Worm (Caenorhabditis elegans) whole organism, late embryonic: ENCODE data around the gene T22G5.3.

Experiments used
- C08G9.2 ChIP-seq: sonication (generic microtip); optimal IDR thresholded peaks from 2 replicates; lab custom pipeline; 2016; ENCODE audit warnings: mild to moderate bottlenecking, missing genetic modification characterization, moderate library complexity, missing compliant biosample characterization
- C38D4.7 ChIP-seq: fragments of 200-800 bp; sonication (Bioruptor generic); optimal IDR thresholded peaks from 2 replicates; lab custom pipeline; 2018; ENCODE audit warnings: mild to moderate bottlenecking, missing genetic modification characterization, moderate library complexity, missing compliant biosample characterization
- F13H6.1 ChIP-seq: sonication (generic microtip); optimal IDR thresholded peaks from 2 replicates; lab custom pipeline; 2016; ENCODE audit warnings: missing genetic modification characterization, missing compliant biosample characterization
- K02D7.2 ChIP-seq: sonication (generic microtip); optimal IDR thresholded peaks from 2 replicates; lab custom pipeline; 2017; ENCODE audit warnings: mild to moderate bottlenecking, missing genetic modification characterization, missing compliant biosample characterization
- ahr-1 ChIP-seq: sonication (generic microtip); optimal IDR thresholded peaks from 2 replicates; lab custom pipeline; 2016; ENCODE audit warnings: missing genetic modification characterization, missing compliant biosample characterization
- ama-1 ChIP-seq: fragments of 150-350 bp; optimal IDR thresholded peaks from 2 replicates; lab custom pipeline; 2014
- ceh-14 ChIP-seq: sonication (generic microtip); optimal IDR thresholded peaks from 2 replicates; lab custom pipeline; 2016; ENCODE audit warnings: missing genotype, missing genetic modification characterization, missing compliant biosample characterization
- ceh-19 ChIP-seq: fragments of 200-800 bp; sonication (Bioruptor generic); optimal IDR thresholded peaks from 2 replicates; lab custom pipeline; 2018; ENCODE audit warnings: mild to moderate bottlenecking, missing genetic modification characterization, missing compliant biosample characterization
- ceh-2 ChIP-seq: sonication (generic microtip); optimal IDR thresholded peaks from 2 replicates; lab custom pipeline; 2016; ENCODE audit warnings: missing genotype, missing genetic modification characterization, missing compliant biosample characterization
- ceh-24 ChIP-seq: sonication (generic microtip); optimal IDR thresholded peaks from 2 replicates; lab custom pipeline; 2016; ENCODE audit warnings: mild to moderate bottlenecking, missing genetic modification characterization, missing compliant biosample characterization
- ceh-30 ChIP-seq: fragments of 150-350 bp; optimal IDR thresholded peaks from 2 replicates; lab custom pipeline; 2014; ENCODE audit warnings: missing biosample characterization, missing genetic modification characterization
- ceh-31 ChIP-seq: sonication (generic microtip); optimal IDR thresholded peaks from 2 replicates; lab custom pipeline; 2016; ENCODE audit warnings: missing genetic modification characterization, missing compliant biosample characterization
- ceh-45 ChIP-seq: fragments of 200-800 bp; sonication (Bioruptor generic); IDR thresholded peaks from 2 replicates; pipeline ENCODE4 v1.3.6; 2022; ENCODE audit warnings: missing genetic modification reagents, missing genetic modification characterization, missing compliant biosample characterization
- che-1 ChIP-seq: sonication (generic microtip); optimal IDR thresholded peaks from 2 replicates; lab custom pipeline; 2016; ENCODE audit warnings: mild to moderate bottlenecking, missing genetic modification characterization, missing compliant biosample characterization
- elt-4 ChIP-seq: sonication (generic microtip); optimal IDR thresholded peaks from 2 replicates; lab custom pipeline; 2016; ENCODE audit warnings: missing genetic modification characterization, missing compliant biosample characterization
- eyg-1 ChIP-seq: sonication (generic microtip); optimal IDR thresholded peaks from 2 replicates; lab custom pipeline; 2016; ENCODE audit warnings: missing genotype, missing genetic modification characterization, missing compliant biosample characterization
- fax-1 ChIP-seq: sonication (generic microtip); optimal IDR thresholded peaks from 2 replicates; lab custom pipeline; 2016; ENCODE audit warnings: missing genotype, missing genetic modification characterization, missing compliant biosample characterization
- fkh-10 ChIP-seq: fragments of 150-350 bp; optimal IDR thresholded peaks from 2 replicates; lab custom pipeline; 2014; ENCODE audit warnings: missing biosample characterization, missing genetic modification reagents, missing genetic modification characterization
- fkh-6 ChIP-seq: sonication (generic microtip); optimal IDR thresholded peaks from 2 replicates; lab custom pipeline; 2016; ENCODE audit warnings: missing genetic modification characterization, missing compliant biosample characterization
- hlh-13 ChIP-seq: fragments of 200-800 bp; sonication (Bioruptor generic); optimal IDR thresholded peaks from 2 replicates; lab custom pipeline; 2018; ENCODE audit warnings: mild to moderate bottlenecking, missing genetic modification characterization, missing compliant biosample characterization
- hlh-30 ChIP-seq: sonication (generic microtip); optimal IDR thresholded peaks from 2 replicates; lab custom pipeline; 2017; ENCODE audit warnings: antibody characterized with exemption, missing genetic modification characterization, missing compliant biosample characterization; ENCODE audit not compliant: insufficient read depth
- hlh-8 ChIP-seq: sonication (generic microtip); optimal IDR thresholded peaks from 2 replicates; lab custom pipeline; 2016; ENCODE audit warnings: missing genotype, missing genetic modification characterization, missing compliant biosample characterization
- lim-6 ChIP-seq: sonication (generic microtip); optimal IDR thresholded peaks from 2 replicates; lab custom pipeline; 2016; ENCODE audit warnings: missing genetic modification characterization, missing compliant biosample characterization
- madf-2 ChIP-seq: sonication (generic microtip); optimal IDR thresholded peaks from 2 replicates; lab custom pipeline; 2017; ENCODE audit warnings: missing genetic modification characterization, missing compliant biosample characterization
- mec-3 ChIP-seq: sonication (generic microtip); optimal IDR thresholded peaks from 2 replicates; lab custom pipeline; 2016; ENCODE audit warnings: borderline replicate concordance, missing genetic modification characterization, missing compliant biosample characterization
- nhr-232 ChIP-seq: sonication (generic microtip); optimal IDR thresholded peaks from 2 replicates; lab custom pipeline; 2016; ENCODE audit warnings: missing genetic modification characterization, missing compliant biosample characterization
- odd-2 ChIP-seq: sonication (generic microtip); optimal IDR thresholded peaks from 2 replicates; lab custom pipeline; 2017; ENCODE audit warnings: antibody characterized with exemption, mild to moderate bottlenecking, missing genetic modification characterization, missing compliant biosample characterization
- pag-3 ChIP-seq: sonication (generic microtip); optimal IDR thresholded peaks from 2 replicates; lab custom pipeline; 2016; ENCODE audit warnings: missing compliant biosample characterization, missing genetic modification characterization, borderline replicate concordance
- pat-9 ChIP-seq: fragments of 200-800 bp; sonication (Bioruptor generic); optimal IDR thresholded peaks from 2 replicates; lab custom pipeline; 2018; ENCODE audit warnings: mild to moderate bottlenecking, missing genetic modification characterization, moderate library complexity, missing compliant biosample characterization
- pqm-1 ChIP-seq: sonication (generic microtip); optimal IDR thresholded peaks from 2 replicates; lab custom pipeline; 2016; ENCODE audit warnings: missing genetic modification characterization, missing compliant biosample characterization
- pros-1 ChIP-seq: fragments of 150-350 bp; optimal IDR thresholded peaks from 2 replicates; lab custom pipeline; 2014; ENCODE audit warnings: missing biosample characterization, missing genetic modification reagents, missing genetic modification characterization
- rnt-1 ChIP-seq: sonication (generic microtip); optimal IDR thresholded peaks from 2 replicates; lab custom pipeline; 2016; ENCODE audit warnings: missing genetic modification characterization, missing compliant biosample characterization
- sdc-2 ChIP-seq: sonication (generic microtip); optimal IDR thresholded peaks from 2 replicates; lab custom pipeline; 2016; ENCODE audit warnings: missing genotype, missing genetic modification characterization, missing compliant biosample characterization
- sox-2 ChIP-seq: fragments of 200-800 bp; sonication (Bioruptor generic); IDR thresholded peaks from 2 replicates; pipeline ENCODE4 v1.3.6; 2022; ENCODE audit warnings: missing genetic modification reagents, missing genetic modification characterization, missing compliant biosample characterization
- sox-4 ChIP-seq: sonication (generic microtip); optimal IDR thresholded peaks from 2 replicates; lab custom pipeline; 2017; ENCODE audit warnings: mild to moderate bottlenecking, missing genetic modification characterization, inconsistent platforms, missing compliant biosample characterization
- tbx-2 ChIP-seq: sonication (generic microtip); optimal IDR thresholded peaks from 2 replicates; lab custom pipeline; 2016; ENCODE audit warnings: missing genetic modification characterization, missing compliant biosample characterization
- unc-3 ChIP-seq, 2 experiments: fragments of 200-800 bp in 1 of 2; sonication (Bioruptor generic) in 1 of 2; sonication (generic microtip) in 1 of 2; conservative IDR thresholded peaks in 1 of 2; optimal IDR thresholded peaks in 1 of 2; 2 replicates each; pipeline versions ENCODE4 v1.3.6 to Lab custom; 2016 to 2022; ENCODE audit warnings: missing compliant biosample characterization in 2 of 2, missing genetic modification characterization in 2 of 2, missing genetic modification reagents in 1 of 2
- unc-42 ChIP-seq: sonication (generic microtip); optimal IDR thresholded peaks from 2 replicates; lab custom pipeline; 2016; ENCODE audit warnings: missing genotype, missing genetic modification characterization, missing compliant biosample characterization
- unc-86 ChIP-seq: sonication (generic microtip); optimal IDR thresholded peaks from 2 replicates; lab custom pipeline; 2016; ENCODE audit warnings: missing genetic modification characterization, missing compliant biosample characterization
- ztf-16 ChIP-seq: sonication (generic microtip); optimal IDR thresholded peaks from 2 replicates; lab custom pipeline; 2017; ENCODE audit warnings: missing genetic modification characterization, missing compliant biosample characterization

The T22G5.3 gene

ce11 chrV:13916196-13916595 lies 35.5 kb downstream of the T22G5.3 start, which contains the start of gene str-252:
Gene str-252, plus strand, starts transcription at chrV:13916496.
- no peak for TF ChIP-seq ztf-16 (tag; lab: Kevin White, UChicago)
- TF ChIP-seq ceh-30 (tag; lab: Kevin White, UChicago): no peak
- no peak for TF ChIP-seq unc-86 (tag; lab: Kevin White, UChicago)
- TF ChIP-seq rnt-1 (tag; lab: Kevin White, UChicago): no peak
- no peak for TF ChIP-seq lim-6 (tag; lab: Kevin White, UChicago)
- no peak for TF ChIP-seq mec-3 (tag; lab: Kevin White, UChicago)
- no peak for TF ChIP-seq ceh-19 (GFP tag; lab: Kevin White, UChicago)
- no peak for TF ChIP-seq ama-1 (lab: Kevin White, UChicago)
- TF ChIP-seq F13H6.1 (tag; lab: Kevin White, UChicago): no peak
- no peak for TF ChIP-seq fkh-6 (tag; lab: Kevin White, UChicago)
- no peak for TF ChIP-seq ceh-14 (tag; lab: Kevin White, UChicago)
- TF ChIP-seq hlh-13 (GFP tag; lab: Kevin White, UChicago): no peak

ce11 chrV:13918341-13918740 lies 37.6 kb downstream of the T22G5.3 start, which contains the start of gene str-250:
Gene str-250, plus strand, starts transcription at chrV:13918641.
- no peak for TF ChIP-seq nhr-232 (tag; lab: Kevin White, UChicago)
- no peak for TF ChIP-seq elt-4 (tag; lab: Kevin White, UChicago)
- no peak for TF ChIP-seq ceh-2 (tag; lab: Kevin White, UChicago)
- TF ChIP-seq ceh-45: no peak
- TF ChIP-seq madf-2 (tag; lab: Kevin White, UChicago): no peak
- TF ChIP-seq pqm-1: no peak
- no peak for TF ChIP-seq ceh-14 (tag; lab: Kevin White, UChicago)
- no peak for TF ChIP-seq pros-1 (tag; lab: Kevin White, UChicago)
- TF ChIP-seq ceh-24 (tag; lab: Kevin White, UChicago): no peak
- no peak for TF ChIP-seq tbx-2 (tag; lab: Kevin White, UChicago)
- TF ChIP-seq C38D4.7: no peak
- TF ChIP-seq fkh-10 (GFP tag; lab: Kevin White, UChicago): no peak
- no peak for TF ChIP-seq C08G9.2 (tag; lab: Kevin White, UChicago)
- no peak for TF ChIP-seq ama-1 (lab: Kevin White, UChicago)
- no peak for TF ChIP-seq pag-3
- TF ChIP-seq eyg-1 (tag; lab: Kevin White, UChicago): no peak

- TF ChIP-seq sdc-2: no peak
- no peak for TF ChIP-seq ahr-1 (tag; lab: Kevin White, UChicago)
- TF ChIP-seq unc-86 (tag; lab: Kevin White, UChicago): no peak
- TF ChIP-seq che-1 (tag; lab: Kevin White, UChicago): no peak
- TF ChIP-seq hlh-8 (tag; lab: Kevin White, UChicago): no peak
- no peak for TF ChIP-seq hlh-30
- no peak for TF ChIP-seq elt-4 (tag; lab: Kevin White, UChicago)
Measured at ce11 chrV:13920730-13921129, 40.0 kb downstream of the T22G5.3 start, which contains the start of gene srx-42. Gene srx-42, plus strand, starts transcription at chrV:13921030.

- TF ChIP-seq hlh-8 (tag; lab: Kevin White, UChicago) (no peak), ceh-14 (tag; lab: Kevin White, UChicago) (no peak), rnt-1 (tag; lab: Kevin White, UChicago) (no peak), pqm-1 (no peak), sox-2 (GFP tag; lab: Robert Waterston, UW) (no peak), fax-1 (no peak), pat-9 (tag; lab: Kevin White, UChicago) (no peak), sox-4 (no peak), unc-42 (tag; lab: Kevin White, UChicago) (no peak), K02D7.2 (tag; lab: Kevin White, UChicago) (no peak), ceh-45 (no peak), hlh-13 (GFP tag; lab: Kevin White, UChicago) (no peak), ceh-31 (tag; lab: Kevin White, UChicago) (no peak), unc-86 (tag; lab: Kevin White, UChicago) (no peak), che-1 (tag; lab: Kevin White, UChicago) (no peak), unc-3 (GFP tag; conservative IDR thresholded peaks at IDR 0.05; lab: Robert Waterston, UW) (no peak), unc-3 (tag; optimal IDR thresholded peaks at IDR 0.05; lab: Kevin White, UChicago) (no peak), odd-2 (no peak)
Measured at ce11 chrV:13923851-13924250, 43.1 kb downstream of the T22G5.3 start, which contains the start of gene srxa-11. Gene srxa-11, plus strand, starts transcription at chrV:13924151.
